Fruit fly (Drosophila melanogaster) whole organism, embryonic: ENCODE measurements around the gene Tmtc2.

Source experiments
- Antp ChIP-seq: fragments of 200-800 bp; sonication (Bioruptor generic); optimal IDR thresholded peaks from 3 replicates; lab custom pipeline; 2016; ENCODE audit warnings: missing biosample characterization, missing genetic modification characterization
- Blimp-1 ChIP-seq: fragments of 200-800 bp; sonication (Bioruptor generic); optimal IDR thresholded peaks from 3 replicates; lab custom pipeline; 2018; ENCODE audit warnings: missing biosample characterization, missing genetic modification characterization, mild to moderate bottlenecking, moderate library complexity, missing genetic modification reagents
- CG10959 ChIP-seq: fragments of 200-800 bp; sonication (Bioruptor generic); IDR thresholded peaks from 2 replicates; pipeline ENCODE4 v1.3.6; 2022; ENCODE audit warnings: missing biosample characterization, missing genetic modification characterization
- CG11398 ChIP-seq: fragments of 200-800 bp; sonication (Bioruptor generic); optimal IDR thresholded peaks from 2 replicates; lab custom pipeline; 2016; ENCODE audit warnings: missing biosample characterization, missing genetic modification characterization
- CG11695 ChIP-seq: fragments of 200-800 bp; sonication (Bioruptor generic); IDR thresholded peaks from 3 replicates; pipeline ENCODE4 v1.3.6; 2022; ENCODE audit warnings: missing biosample characterization, missing genetic modification characterization
- CG12104 ChIP-seq: fragments of 200-800 bp; sonication (Bioruptor generic); optimal IDR thresholded peaks from 3 replicates; lab custom pipeline; 2016; ENCODE audit warnings: missing biosample characterization, missing genetic modification characterization
- CG14710 ChIP-seq: fragments of 200-800 bp; sonication (Bioruptor generic); optimal IDR thresholded peaks from 3 replicates; lab custom pipeline; 2019; ENCODE audit warnings: missing biosample characterization, mild to moderate bottlenecking, missing genetic modification characterization, moderate library complexity
- CG15011 ChIP-seq: fragments of 200-800 bp; sonication (Bioruptor generic); optimal IDR thresholded peaks from 3 replicates; lab custom pipeline; 2018; ENCODE audit warnings: missing biosample characterization, mild to moderate bottlenecking, missing genetic modification characterization
- CG16863 ChIP-seq: fragments of 200-800 bp; sonication (Bioruptor generic); optimal IDR thresholded peaks from 3 replicates; lab custom pipeline; 2016; ENCODE audit warnings: missing biosample characterization, missing genetic modification characterization
- CG17186 ChIP-seq: fragments of 200-800 bp; sonication (Bioruptor generic); optimal IDR thresholded peaks from 3 replicates; lab custom pipeline; 2017; ENCODE audit warnings: missing biosample characterization, missing genetic modification reagents, missing genetic modification characterization
- CG18599 ChIP-seq: fragments of 200-800 bp; sonication (Bioruptor generic); optimal IDR thresholded peaks from 3 replicates; lab custom pipeline; 2017; ENCODE audit warnings: missing biosample characterization, missing genetic modification characterization, mild to moderate bottlenecking, moderate library complexity, missing genetic modification reagents
- CG2678 ChIP-seq: fragments of 200-800 bp; sonication (Bioruptor generic); optimal IDR thresholded peaks from 3 replicates; lab custom pipeline; 2019; ENCODE audit warnings: missing biosample characterization, mild to moderate bottlenecking, missing genetic modification characterization, moderate library complexity
- CG3065 ChIP-seq: fragments of 200-800 bp; sonication (Bioruptor generic); optimal IDR thresholded peaks from 2 replicates; lab custom pipeline; 2016; ENCODE audit warnings: missing biosample characterization, missing genetic modification characterization
- CG3407 ChIP-seq: fragments of 200-800 bp; sonication (Bioruptor generic); optimal IDR thresholded peaks from 2 replicates; lab custom pipeline; 2018; ENCODE audit warnings: missing biosample characterization, mild to moderate bottlenecking, missing genetic modification characterization
- CG5180 ChIP-seq: fragments of 200-800 bp; sonication (Bioruptor generic); optimal IDR thresholded peaks from 3 replicates; lab custom pipeline; 2017; ENCODE audit warnings: missing biosample characterization, missing genetic modification characterization, mild to moderate bottlenecking, moderate library complexity, missing genetic modification reagents
- CG6175 ChIP-seq: fragments of 200-800 bp; sonication (Bioruptor generic); IDR thresholded peaks from 3 replicates; pipeline ENCODE4 v1.3.6; 2022; ENCODE audit warnings: missing biosample characterization, missing genetic modification characterization
- CG7987 ChIP-seq: fragments of 200-800 bp; sonication (Bioruptor generic); optimal IDR thresholded peaks from 2 replicates; lab custom pipeline; 2018; ENCODE audit warnings: missing biosample characterization, mild to moderate bottlenecking, missing genetic modification characterization, moderate library complexity
- CG8478 ChIP-seq: fragments of >200 bp; optimal IDR thresholded peaks from 2 replicates; lab custom pipeline; 2018
- CG9215 ChIP-seq: fragments of 200-800 bp; sonication (Bioruptor generic); IDR thresholded peaks from 2 replicates; pipeline ENCODE4 v1.3.6; 2022; ENCODE audit warnings: missing biosample characterization, missing genetic modification characterization
- CHES-1-like ChIP-seq: fragments of 200-800 bp; sonication (Bioruptor generic); optimal IDR thresholded peaks from 2 replicates; lab custom pipeline; 2016; ENCODE audit warnings: missing biosample characterization, missing genetic modification characterization
- Camta ChIP-seq: fragments of 200-800 bp; sonication (Bioruptor generic); optimal IDR thresholded peaks from 2 replicates; lab custom pipeline; 2016; ENCODE audit warnings: missing biosample characterization, missing genetic modification characterization
- D ChIP-seq, 2 experiments: fragments of 200-800 bp in 1 of 2; fragments of >200 bp in 1 of 2; sonication (Bioruptor generic) in 1 of 2; optimal IDR thresholded peaks; 2 replicates in 1 of 2; 3 replicates in 1 of 2; lab custom pipeline; 2017; ENCODE audit warnings: mild to moderate bottlenecking in 1 of 2, missing biosample characterization in 1 of 2, missing genetic modification characterization in 1 of 2, missing genetic modification reagents in 1 of 2
- D19B ChIP-seq: fragments of 200-800 bp; sonication (Bioruptor generic); optimal IDR thresholded peaks from 2 replicates; lab custom pipeline; 2017; ENCODE audit warnings: missing biosample characterization, mild to moderate bottlenecking, missing genetic modification characterization
- Dad ChIP-seq: fragments of 200-800 bp; sonication (Bioruptor generic); optimal IDR thresholded peaks from 3 replicates; lab custom pipeline; 2016; ENCODE audit warnings: missing biosample characterization, missing genetic modification characterization
- Drgx ChIP-seq: fragments of 200-800 bp; sonication (Bioruptor generic); IDR thresholded peaks from 2 replicates; pipeline ENCODE4 v1.3.6; 2022; ENCODE audit warnings: missing biosample characterization, missing genetic modification characterization
- Eip74EF ChIP-seq, 2 experiments: fragments of 200-800 bp in 1 of 2; fragments of >200 bp in 1 of 2; sonication (Bioruptor generic) in 1 of 2; optimal IDR thresholded peaks; 2 replicates each; lab custom pipeline; 2017 to 2019; ENCODE audit warnings: missing biosample characterization in 2 of 2, missing genetic modification characterization in 2 of 2, mild to moderate bottlenecking in 1 of 2, moderate library complexity in 1 of 2
- HLH3B ChIP-seq: fragments of 200-800 bp; sonication (Bioruptor generic); IDR thresholded peaks from 2 replicates; pipeline ENCODE4 v1.3.6; 2022; ENCODE audit warnings: missing biosample characterization, missing genetic modification characterization
- Hey ChIP-seq: fragments of 200-800 bp; sonication (Bioruptor generic); optimal IDR thresholded peaks from 3 replicates; lab custom pipeline; 2018; ENCODE audit warnings: missing biosample characterization, mild to moderate bottlenecking, missing genetic modification characterization
- Nf-YA ChIP-seq: fragments of 200-800 bp; sonication (Bioruptor generic); IDR thresholded peaks from 2 replicates; pipeline ENCODE4 v1.3.6; 2022; ENCODE audit warnings: missing biosample characterization, missing genetic modification characterization
- PHDP ChIP-seq: fragments of 200-800 bp; sonication (Bioruptor generic); optimal IDR thresholded peaks from 3 replicates; lab custom pipeline; 2018; ENCODE audit warnings: missing biosample characterization, mild to moderate bottlenecking, missing genetic modification characterization, moderate library complexity
- Spps ChIP-seq: fragments of 200-800 bp; sonication (Bioruptor generic); optimal IDR thresholded peaks from 2 replicates; lab custom pipeline; 2018; ENCODE audit warnings: missing biosample characterization, mild to moderate bottlenecking, missing genetic modification characterization
- Sry-β ChIP-seq: fragments of 200-800 bp; sonication (Bioruptor generic); optimal IDR thresholded peaks from 2 replicates; lab custom pipeline; 2018; ENCODE audit warnings: missing biosample characterization, mild to moderate bottlenecking, missing genetic modification characterization, moderate library complexity
- ara ChIP-seq: fragments of 200-800 bp; sonication (Bioruptor generic); IDR thresholded peaks from 2 replicates; pipeline ENCODE4 v1.3.6; 2022; ENCODE audit warnings: missing biosample characterization, missing genetic modification characterization
- bab2 ChIP-seq: fragments of 200-800 bp; sonication (Bioruptor generic); optimal IDR thresholded peaks from 2 replicates; lab custom pipeline; 2016; ENCODE audit warnings: missing biosample characterization, missing genetic modification characterization
- cato ChIP-seq: fragments of 200-800 bp; sonication (Bioruptor generic); optimal IDR thresholded peaks from 2 replicates; lab custom pipeline; 2016; ENCODE audit warnings: missing biosample characterization, missing genetic modification characterization, borderline replicate concordance
- chif ChIP-seq, 2 experiments: fragments of 200-800 bp; sonication (Bioruptor generic); optimal IDR thresholded peaks; 3 replicates each; lab custom pipeline; 2016; ENCODE audit warnings: missing biosample characterization in 2 of 2, missing genetic modification characterization in 2 of 2
- fru ChIP-seq: fragments of >200 bp; optimal IDR thresholded peaks from 2 replicates; lab custom pipeline; 2017
- hkb ChIP-seq, 2 experiments: fragments of 200-800 bp in 1 of 2; fragments of >200 bp in 1 of 2; sonication (Bioruptor generic) in 1 of 2; IDR thresholded peaks in 1 of 2; optimal IDR thresholded peaks in 1 of 2; 2 replicates each; pipeline versions ENCODE4 v1.3.6 to Lab custom; 2017 to 2022; ENCODE audit warnings: missing biosample characterization in 1 of 2, missing genetic modification characterization in 1 of 2
- insv ChIP-seq, 2 experiments: fragments of 200-800 bp; sonication (Bioruptor generic); optimal IDR thresholded peaks; 3 replicates each; lab custom pipeline; 2016 to 2018; ENCODE audit warnings: missing biosample characterization in 2 of 2, missing genetic modification characterization in 2 of 2
- lilli ChIP-seq: fragments of 200-800 bp; sonication (Bioruptor generic); optimal IDR thresholded peaks from 3 replicates; lab custom pipeline; 2016; ENCODE audit warnings: missing biosample characterization, missing genetic modification characterization
- luna ChIP-seq: fragments of 200-800 bp; sonication (Bioruptor generic); optimal IDR thresholded peaks from 2 replicates; lab custom pipeline; 2016; ENCODE audit warnings: missing biosample characterization, missing genetic modification characterization
- nau ChIP-seq: fragments of 200-800 bp; sonication (Bioruptor generic); optimal IDR thresholded peaks from 3 replicates; lab custom pipeline; 2017; ENCODE audit warnings: missing biosample characterization, mild to moderate bottlenecking, missing genetic modification characterization, missing genetic modification reagents
- nerfin-1 ChIP-seq: fragments of 200-800 bp; sonication (Bioruptor generic); optimal IDR thresholded peaks from 3 replicates; lab custom pipeline; 2019; ENCODE audit warnings: missing biosample characterization, mild to moderate bottlenecking, missing genetic modification characterization, moderate library complexity
- onecut ChIP-seq: fragments of 200-800 bp; sonication (Bioruptor generic); IDR thresholded peaks from 2 replicates; pipeline ENCODE4 v1.3.6; 2022; ENCODE audit warnings: missing biosample characterization, missing genetic modification characterization
- org-1 ChIP-seq: fragments of 200-800 bp; sonication (Bioruptor generic); optimal IDR thresholded peaks from 2 replicates; lab custom pipeline; 2017; ENCODE audit warnings: missing biosample characterization, missing genetic modification characterization
- psq ChIP-seq: fragments of 200-800 bp; sonication (Bioruptor generic); optimal IDR thresholded peaks from 2 replicates; lab custom pipeline; 2017; ENCODE audit warnings: missing biosample characterization, missing genetic modification characterization
- repo ChIP-seq: fragments of 200-800 bp; sonication (Bioruptor generic); optimal IDR thresholded peaks from 2 replicates; lab custom pipeline; 2016; ENCODE audit warnings: missing biosample characterization, missing genetic modification characterization
- sd ChIP-seq: fragments of 200-800 bp; sonication (Bioruptor generic); optimal IDR thresholded peaks from 3 replicates; lab custom pipeline; 2018; ENCODE audit warnings: missing biosample characterization, mild to moderate bottlenecking, missing genetic modification characterization, moderate library complexity
- sens ChIP-seq: fragments of 200-800 bp; sonication (Bioruptor generic); peaks from one replicate; lab custom pipeline; 2016; ENCODE audit warnings: missing biosample characterization, missing genetic modification characterization
- sima ChIP-seq: fragments of 200-800 bp; sonication (Bioruptor generic); optimal IDR thresholded peaks from 2 replicates; lab custom pipeline; 2016; ENCODE audit warnings: missing biosample characterization, missing genetic modification characterization

Gene Tmtc2

DNA sequence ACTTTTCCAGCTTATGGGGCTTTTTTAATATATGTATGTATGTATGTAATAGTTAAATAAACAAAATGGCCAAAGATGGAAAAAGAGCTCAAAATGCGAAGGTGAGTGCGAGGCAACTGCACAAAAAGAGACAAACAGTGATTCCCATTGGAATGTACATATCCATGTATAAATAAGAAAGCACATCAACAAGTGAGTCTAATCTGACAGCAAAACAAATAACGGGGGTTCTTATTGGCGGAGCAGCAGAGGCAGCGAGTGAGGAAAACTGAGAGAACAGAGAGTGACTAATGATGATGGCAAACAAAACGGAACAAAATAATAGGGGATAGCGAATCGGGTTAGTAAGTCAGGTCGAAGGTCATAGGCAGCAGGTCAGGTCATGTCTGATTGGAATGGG, 51.5 kb downstream of the Tmtc2 start (continued):
- TF ChIP-seq bab2 (GFP tag; lab: Kevin White, UChicago) (peak; percentile 36), CG17186 (no peak), Blimp-1 (GFP tag; lab: Kevin White, UChicago) (peak; percentile 66), psq (no peak), nerfin-1 (peak; percentile 62), insv (GFP tag; optimal IDR thresholded peaks at IDR 0.05; lab: Kevin White, UChicago) (peak in 1 of 2 experiments; percentile 76), Eip74EF (GFP tag; optimal IDR thresholded peaks at IDR 0.05; lab: Kevin White, UChicago) (no peak), onecut (0 out of 2 replicates have a peak, but pooled peaks have one; percentile 27), fru (lab: Kevin White, UChicago) (no peak), CG2678 (tag; lab: Kevin White, UChicago) (peak; percentile 41), PHDP (peak; percentile 13), CHES-1-like (GFP tag; lab: Kevin White, UChicago) (peak; percentile 35), Nf-YA (GFP tag; lab: Robert Waterston, UW) (peak; percentile 52; the same call in 1 of the 2 replicates), lilli (GFP tag; lab: Kevin White, UChicago) (no peak), HLH3B (GFP tag; lab: Robert Waterston, UW) (peak; percentile 27; the same call in 1 of the 2 replicates), CG11398 (GFP tag; lab: Kevin White, UChicago) (peak; percentile 0), sima (GFP tag; lab: Kevin White, UChicago) (no peak), Hey (tag; lab: Kevin White, UChicago) (no peak), hkb (optimal IDR thresholded peaks at IDR 0.05; lab: Kevin White, UChicago) (no peak), hkb (GFP tag; IDR thresholded peaks at IDR 0.05; lab: Robert Waterston, UW) (0 out of 2 replicates have a peak, but pooled peaks have one; percentile 24), CG3407 (GFP tag; lab: Kevin White, UChicago) (peak; percentile 56), CG14710 (tag; lab: Kevin White, UChicago) (peak; percentile 50), Camta (GFP tag; lab: Kevin White, UChicago) (peak; percentile 15), CG11695 (GFP tag; lab: Robert Waterston, UW) (no peak), nau (GFP tag; lab: Kevin White, UChicago) (no peak), repo (GFP tag; lab: Kevin White, UChicago) (no peak), sd (peak; percentile 27), CG3065 (GFP tag; lab: Kevin White, UChicago) (no peak), org-1 (GFP tag; lab: Kevin White, UChicago) (peak; percentile 36), CG15011 (peak; percentile 27), Antp (GFP tag; lab: Kevin White, UChicago) (peak; percentile 18), luna (no peak), CG6175 (GFP tag; lab: Robert Waterston, UW) (no peak), D (optimal IDR thresholded peaks at IDR 0.05; lab: Kevin White, UChicago) (peak; percentile 24), D (GFP tag; optimal IDR thresholded peaks at IDR 0.05; lab: Kevin White, UChicago) (peak; percentile 30), Dad (no peak), CG10959 (GFP tag; lab: Robert Waterston, UW) (no peak), CG5180 (GFP tag; lab: Kevin White, UChicago) (peak; percentile 0), CG9215 (GFP tag; lab: Robert Waterston, UW) (no peak), Sry-β (GFP tag; lab: Kevin White, UChicago) (peak; percentile 12), Drgx (GFP tag; lab: Robert Waterston, UW) (no peak), Spps (tag; lab: Kevin White, UChicago) (peak; percentile 49), sens (peak; percentile 87), CG7987 (GFP tag; lab: Kevin White, UChicago) (peak; percentile 50), CG16863 (no peak), CG12104 (GFP tag; lab: Kevin White, UChicago) (peak; percentile 19), cato (GFP tag; lab: Kevin White, UChicago) (no peak), CG8478 (lab: Kevin White, UChicago) (no peak), chif (GFP tag; optimal IDR thresholded peaks at IDR 0.05; lab: Kevin White, UChicago) (peak; percentile 18 to 28), D19B (no peak), ara (GFP tag; lab: Robert Waterston, UW) (peak; percentile 60; the same call in 1 of the 2 replicates), CG18599 (GFP tag; lab: Kevin White, UChicago) (peak; percentile 37)
